Fruit fly (Drosophila melanogaster) whole organism, embryonic: Measurements from ENCODE around the gene Muc18B.

Source experiments
- ATbp ChIP-seq: fragments of 200-800 bp; sonication (Bioruptor generic); optimal IDR thresholded peaks from 2 replicates; lab custom pipeline; 2017; ENCODE audit warnings: missing biosample characterization, mild to moderate bottlenecking, missing genetic modification characterization, missing genetic modification reagents
- Adf1 ChIP-seq: fragments of 200-800 bp; sonication (Bioruptor generic); IDR thresholded peaks from 2 replicates; pipeline ENCODE4 v1.3.6; 2022; ENCODE audit warnings: missing biosample characterization, missing genetic modification characterization
- CG11085 ChIP-seq: fragments of 200-800 bp; sonication (Bioruptor generic); IDR thresholded peaks from 2 replicates; pipeline ENCODE4 v1.3.6; 2022; ENCODE audit warnings: missing biosample characterization, missing genetic modification characterization
- CG11456 ChIP-seq: fragments of 200-800 bp; sonication (Bioruptor generic); IDR thresholded peaks from 3 replicates; pipeline ENCODE4 v1.3.6; 2022; ENCODE audit warnings: missing biosample characterization, missing genetic modification characterization
- CG12769 ChIP-seq: fragments of 200-800 bp; sonication (Bioruptor generic); optimal IDR thresholded peaks from 2 replicates; lab custom pipeline; 2019; ENCODE audit warnings: missing biosample characterization, mild to moderate bottlenecking, missing genetic modification characterization, moderate library complexity
- CG14014 ChIP-seq: fragments of 200-800 bp; sonication (Bioruptor generic); IDR thresholded peaks from 2 replicates; pipeline ENCODE4 v1.3.6; 2022; ENCODE audit warnings: missing biosample characterization, missing genetic modification characterization
- CG14050 ChIP-seq: fragments of 200-800 bp; sonication (Bioruptor generic); IDR thresholded peaks from 3 replicates; pipeline ENCODE4 v1.3.6; 2022; ENCODE audit warnings: missing biosample characterization, missing genetic modification characterization
- CG1529 ChIP-seq: fragments of 200-800 bp; sonication (Bioruptor generic); optimal IDR thresholded peaks from 3 replicates; lab custom pipeline; 2018; ENCODE audit warnings: missing biosample characterization, missing genetic modification characterization
- CG16815 ChIP-seq: fragments of 200-800 bp; sonication (Bioruptor generic); optimal IDR thresholded peaks from 3 replicates; lab custom pipeline; 2017; ENCODE audit warnings: missing biosample characterization, mild to moderate bottlenecking, missing genetic modification characterization
- CG17359 ChIP-seq: fragments of 200-800 bp; sonication (Bioruptor generic); optimal IDR thresholded peaks from 3 replicates; lab custom pipeline; 2018; ENCODE audit warnings: missing biosample characterization, mild to moderate bottlenecking, missing genetic modification characterization, moderate library complexity
- CG17612 ChIP-seq: fragments of 200-800 bp; sonication (Bioruptor generic); IDR thresholded peaks from 2 replicates; pipeline ENCODE4 v1.3.6; 2022; ENCODE audit warnings: missing biosample characterization, missing genetic modification characterization
- CG2116 ChIP-seq: fragments of 200-800 bp; sonication (Bioruptor generic); optimal IDR thresholded peaks from 3 replicates; lab custom pipeline; 2018; ENCODE audit warnings: missing biosample characterization, mild to moderate bottlenecking, missing genetic modification characterization
- CG2202 ChIP-seq: fragments of 200-800 bp; sonication (Bioruptor generic); optimal IDR thresholded peaks from 2 replicates; lab custom pipeline; 2018; ENCODE audit warnings: missing biosample characterization, mild to moderate bottlenecking, missing genetic modification characterization
- CG32532 ChIP-seq: fragments of 200-800 bp; sonication (Bioruptor generic); IDR thresholded peaks from 2 replicates; pipeline ENCODE4 v1.3.6; 2022; ENCODE audit warnings: missing biosample characterization, missing genetic modification characterization
- CG3847 ChIP-seq: fragments of 200-800 bp; sonication (Bioruptor generic); IDR thresholded peaks from 2 replicates; pipeline ENCODE4 v1.3.6; 2022; ENCODE audit warnings: missing biosample characterization, missing genetic modification characterization
- CG42726 ChIP-seq: fragments of 200-800 bp; sonication (Bioruptor generic); IDR thresholded peaks from 2 replicates; pipeline ENCODE4 v1.3.6; 2022; ENCODE audit warnings: missing biosample characterization, missing genetic modification characterization; ENCODE audit not compliant: partially characterized antibody
- CG5180 ChIP-seq: fragments of 200-800 bp; sonication (Bioruptor generic); optimal IDR thresholded peaks from 3 replicates; lab custom pipeline; 2017; ENCODE audit warnings: missing biosample characterization, missing genetic modification characterization, mild to moderate bottlenecking, moderate library complexity, missing genetic modification reagents
- CG6254 ChIP-seq: fragments of 200-800 bp; sonication (Bioruptor generic); optimal IDR thresholded peaks from 3 replicates; lab custom pipeline; 2017; ENCODE audit warnings: mild to moderate bottlenecking, missing biosample characterization, missing genetic modification reagents, missing genetic modification characterization
- CG7357 ChIP-seq: fragments of 200-800 bp; sonication (Bioruptor generic); IDR thresholded peaks from 3 replicates; pipeline ENCODE4 v1.3.6; 2022; ENCODE audit warnings: missing biosample characterization, missing genetic modification characterization
- CG9215 ChIP-seq: fragments of 200-800 bp; sonication (Bioruptor generic); IDR thresholded peaks from 2 replicates; pipeline ENCODE4 v1.3.6; 2022; ENCODE audit warnings: missing biosample characterization, missing genetic modification characterization
- CG9609 ChIP-seq: fragments of 200-800 bp; sonication (Bioruptor generic); optimal IDR thresholded peaks from 3 replicates; lab custom pipeline; 2016; ENCODE audit warnings: missing biosample characterization, missing genetic modification characterization
- Doc3 ChIP-seq: fragments of 200-800 bp; sonication (Bioruptor generic); IDR thresholded peaks from 3 replicates; pipeline ENCODE4 v1.3.6; 2022; ENCODE audit warnings: missing biosample characterization, missing genetic modification characterization; ENCODE audit not compliant: partially characterized antibody
- Dref ChIP-seq: fragments of 200-800 bp; sonication (Bioruptor generic); IDR thresholded peaks from 2 replicates; pipeline ENCODE4 v1.3.6; 2022; ENCODE audit warnings: missing biosample characterization, missing genetic modification characterization
- HmgD ChIP-seq: fragments of 200-800 bp; sonication (Bioruptor generic); optimal IDR thresholded peaks from 3 replicates; lab custom pipeline; 2016; ENCODE audit warnings: missing biosample characterization, missing genetic modification characterization
- Lim3 ChIP-seq: fragments of 200-800 bp; sonication (Bioruptor generic); IDR thresholded peaks from 2 replicates; pipeline ENCODE4 v1.3.6; 2022; ENCODE audit warnings: missing biosample characterization, missing genetic modification characterization
- MBD-R2 ChIP-seq: fragments of 200-800 bp; sonication (Bioruptor generic); IDR thresholded peaks from 2 replicates; pipeline ENCODE4 v1.3.6; 2022; ENCODE audit warnings: missing biosample characterization, missing genetic modification characterization
- Max ChIP-seq: fragments of 200-800 bp; sonication (Bioruptor generic); optimal IDR thresholded peaks from 2 replicates; lab custom pipeline; 2016; ENCODE audit warnings: missing biosample characterization, mild to moderate bottlenecking, missing genetic modification characterization
- NC2α ChIP-seq: fragments of 200-800 bp; sonication (Bioruptor generic); optimal IDR thresholded peaks from 2 replicates; lab custom pipeline; 2016; ENCODE audit warnings: missing biosample characterization, missing genetic modification characterization
- Nf-YA ChIP-seq: fragments of 200-800 bp; sonication (Bioruptor generic); IDR thresholded peaks from 2 replicates; pipeline ENCODE4 v1.3.6; 2022; ENCODE audit warnings: missing biosample characterization, missing genetic modification characterization
- Nf-YB ChIP-seq: fragments of 200-800 bp; sonication (Bioruptor generic); optimal IDR thresholded peaks from 3 replicates; lab custom pipeline; 2019; ENCODE audit warnings: missing biosample characterization, mild to moderate bottlenecking, missing genetic modification characterization, moderate library complexity
- Sry-δ ChIP-seq: fragments of 200-800 bp; sonication (Bioruptor generic); optimal IDR thresholded peaks from 2 replicates; lab custom pipeline; 2016; ENCODE audit warnings: missing biosample characterization, missing genetic modification characterization
- Xrp1 ChIP-seq: fragments of 200-800 bp; sonication (Bioruptor generic); IDR thresholded peaks from 2 replicates; pipeline ENCODE4 v1.3.6; 2022; ENCODE audit warnings: missing biosample characterization, missing genetic modification characterization
- bbx ChIP-seq: fragments of 200-800 bp; sonication (Bioruptor generic); IDR thresholded peaks from 2 replicates; pipeline ENCODE4 v1.3.6; 2022; ENCODE audit warnings: missing biosample characterization, missing genetic modification characterization; ENCODE audit not compliant: partially characterized antibody
- bcd ChIP-seq: fragments of 200-800 bp; sonication (Bioruptor generic); optimal IDR thresholded peaks from 2 replicates; lab custom pipeline; 2017; ENCODE audit warnings: missing biosample characterization, mild to moderate bottlenecking, missing genetic modification characterization
- cg ChIP-seq: fragments of 200-800 bp; sonication (Bioruptor generic); optimal IDR thresholded peaks from 3 replicates; lab custom pipeline; 2019; ENCODE audit warnings: missing biosample characterization, mild to moderate bottlenecking, missing genetic modification characterization, moderate library complexity
- danr ChIP-seq: fragments of 200-800 bp; sonication (Bioruptor generic); IDR thresholded peaks from 2 replicates; pipeline ENCODE4 v1.3.6; 2022; ENCODE audit warnings: missing biosample characterization, missing genetic modification characterization
- ewg ChIP-seq: fragments of 200-800 bp; sonication (Bioruptor generic); optimal IDR thresholded peaks from 3 replicates; lab custom pipeline; 2017; ENCODE audit warnings: mild to moderate bottlenecking, missing biosample characterization, missing genetic modification reagents, missing genetic modification characterization
- gem ChIP-seq: fragments of 200-800 bp; sonication (Bioruptor generic); optimal IDR thresholded peaks from 2 replicates; lab custom pipeline; 2019; ENCODE audit warnings: missing biosample characterization, mild to moderate bottlenecking, missing genetic modification characterization, moderate library complexity
- gsb ChIP-seq: fragments of 200-800 bp; sonication (Bioruptor generic); IDR thresholded peaks from 2 replicates; pipeline ENCODE4 v1.3.6; 2022; ENCODE audit warnings: missing biosample characterization, missing genetic modification characterization
- nau ChIP-seq: fragments of 200-800 bp; sonication (Bioruptor generic); optimal IDR thresholded peaks from 3 replicates; lab custom pipeline; 2017; ENCODE audit warnings: missing biosample characterization, mild to moderate bottlenecking, missing genetic modification characterization, missing genetic modification reagents
- pan ChIP-seq, 4 experiments: fragments of >200 bp in 3 of 4; fragments of 200-800 bp in 1 of 4; sonication (Bioruptor generic) in 1 of 4; optimal IDR thresholded peaks in 3 of 4; IDR thresholded peaks in 1 of 4; 2 replicates each; pipeline versions ENCODE4 v1.3.6 to Lab custom; 2017 to 2022; ENCODE audit warnings: missing biosample characterization in 2 of 4, missing genetic modification characterization in 2 of 4, mixed read lengths in 1 of 4
- rib ChIP-seq: fragments of 200-800 bp; sonication (Bioruptor generic); IDR thresholded peaks from 2 replicates; pipeline ENCODE4 v1.3.6; 2022; ENCODE audit warnings: missing biosample characterization, missing genetic modification characterization
- shn ChIP-seq: fragments of 200-800 bp; sonication (Bioruptor generic); optimal IDR thresholded peaks from 3 replicates; lab custom pipeline; 2016; ENCODE audit warnings: missing biosample characterization, missing genetic modification characterization
- sima ChIP-seq: fragments of 200-800 bp; sonication (Bioruptor generic); optimal IDR thresholded peaks from 2 replicates; lab custom pipeline; 2016; ENCODE audit warnings: missing biosample characterization, missing genetic modification characterization
- sqz ChIP-seq: fragments of 200-800 bp; sonication (Bioruptor generic); optimal IDR thresholded peaks from 3 replicates; lab custom pipeline; 2018; ENCODE audit warnings: missing biosample characterization, mild to moderate bottlenecking, missing genetic modification characterization
- ssp ChIP-seq: fragments of 200-800 bp; sonication (Bioruptor generic); IDR thresholded peaks from 2 replicates; pipeline ENCODE4 v1.3.6; 2022; ENCODE audit warnings: missing biosample characterization, missing genetic modification characterization
- stc ChIP-seq: fragments of 200-800 bp; sonication (Bioruptor generic); IDR thresholded peaks from 2 replicates; pipeline ENCODE4 v1.3.6; 2022; ENCODE audit warnings: missing biosample characterization, missing genetic modification characterization
- vnd ChIP-seq: fragments of 200-800 bp; sonication (Bioruptor generic); IDR thresholded peaks from 3 replicates; pipeline ENCODE4 v1.3.6; 2022; ENCODE audit warnings: missing biosample characterization, missing genetic modification characterization; ENCODE audit not compliant: partially characterized antibody
- zfh1 ChIP-seq: fragments of 200-800 bp; sonication (Bioruptor generic); IDR thresholded peaks from 3 replicates; pipeline ENCODE4 v1.3.6; 2022; ENCODE audit warnings: missing biosample characterization, missing genetic modification characterization
- zfh2 ChIP-seq: fragments of 200-800 bp; sonication (Bioruptor generic); optimal IDR thresholded peaks from 2 replicates; lab custom pipeline; 2016; ENCODE audit warnings: missing biosample characterization, missing genetic modification characterization

Muc18B gene

DNA sequence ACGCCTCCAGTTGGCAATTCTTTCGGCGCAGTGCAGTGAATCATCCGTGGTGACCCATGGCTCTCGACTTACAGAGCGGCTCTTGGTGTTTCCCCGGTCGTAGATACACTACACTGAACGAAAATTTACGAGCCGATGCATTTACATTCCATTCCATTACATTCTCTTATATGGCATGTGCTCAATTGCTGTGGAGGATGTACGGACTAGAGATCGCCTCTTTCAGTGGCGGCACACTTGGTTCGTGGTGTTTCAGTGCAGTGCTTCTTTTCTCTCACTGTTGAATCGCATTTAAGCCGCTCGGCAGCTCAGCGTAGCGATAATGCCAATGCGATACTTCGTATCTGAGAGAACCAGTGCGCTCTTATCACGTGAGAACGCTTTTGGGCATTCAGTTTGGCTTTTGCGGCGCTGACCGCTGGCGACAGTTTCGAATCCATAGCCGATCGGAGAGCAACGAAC is 27.7 kb upstream of the Muc18B start, which contains the start of gene Mec2 (continued):
- TF ChIP-seq Xrp1 (GFP tag; lab: Robert Waterston, UW) = peak; percentile 64; the same call in 1 of the 2 replicates
- TF ChIP-seq CG17612 (GFP tag; lab: Robert Waterston, UW) = no peak
- no peak for TF ChIP-seq MBD-R2 (GFP tag; lab: Robert Waterston, UW)
- 0 out of 3 replicates have a peak, but pooled peaks have one; percentile 41 for TF ChIP-seq CG7357
- TF ChIP-seq Lim3 (GFP tag; lab: Robert Waterston, UW) = no peak
- no peak for TF ChIP-seq CG42726 (GFP tag; lab: Robert Waterston, UW)
- no peak for TF ChIP-seq gem (tag; lab: Kevin White, UChicago)
- peak; percentile 58; the same call in 2 of the 3 replicates for TF ChIP-seq zfh1 (GFP tag; lab: Robert Waterston, UW)
- peak; percentile 12 for TF ChIP-seq CG1529 (GFP tag; lab: Kevin White, UChicago)
- TF ChIP-seq stc (GFP tag; lab: Robert Waterston, UW) = 0 out of 2 replicates have a peak, but pooled peaks have one; percentile 19
- TF ChIP-seq sqz (GFP tag; lab: Kevin White, UChicago) = no peak
- TF ChIP-seq ewg = peak; percentile 39
- no peak for TF ChIP-seq Doc3
- no peak; the same call in 2 of the 3 replicates for TF ChIP-seq CG11456
- no peak for TF ChIP-seq HmgD
- no peak for TF ChIP-seq danr
- no peak for TF ChIP-seq CG5180 (GFP tag; lab: Kevin White, UChicago)
- TF ChIP-seq shn = peak; percentile 65
- peak; percentile 57 for TF ChIP-seq CG14014 (GFP tag; lab: Robert Waterston, UW)
- TF ChIP-seq Adf1 (GFP tag; lab: Robert Waterston, UW) = peak; percentile 26; the same call in 1 of the 2 replicates
- TF ChIP-seq CG32532 = no peak
- TF ChIP-seq Sry-δ = no peak
- TF ChIP-seq CG11085 (GFP tag; lab: Robert Waterston, UW) = no peak
- peak; percentile 12; the same call in 1 of the 2 replicates for TF ChIP-seq CG9215 (GFP tag; lab: Robert Waterston, UW)
- no peak for TF ChIP-seq ssp (GFP tag; lab: Robert Waterston, UW)
- no peak for TF ChIP-seq gsb (GFP tag; lab: Robert Waterston, UW)
- TF ChIP-seq rib (GFP tag; lab: Robert Waterston, UW) = no peak
- TF ChIP-seq Max (GFP tag; lab: Kevin White, UChicago) = no peak
- TF ChIP-seq CG12769 (tag; lab: Kevin White, UChicago) = no peak
- TF ChIP-seq CG6254 (GFP tag; lab: Kevin White, UChicago) = no peak
- TF ChIP-seq vnd (GFP tag; lab: Robert Waterston, UW) = no peak
- no peak for TF ChIP-seq Nf-YB (GFP tag; lab: Kevin White, UChicago)
- TF ChIP-seq CG14050 (GFP tag; lab: Robert Waterston, UW) = peak; percentile 53; the same call in 2 of the 3 replicates
- peak; percentile 59 for TF ChIP-seq ATbp
- TF ChIP-seq CG2116 (GFP tag; lab: Kevin White, UChicago) = no peak
- TF ChIP-seq NC2α = no peak
- no peak for TF ChIP-seq Dref (GFP tag; lab: Robert Waterston, UW)
- peak; percentile 59 for TF ChIP-seq CG9609 (GFP tag; lab: Kevin White, UChicago)
- TF ChIP-seq nau (GFP tag; lab: Kevin White, UChicago) = no peak
- peak; percentile 27 for TF ChIP-seq CG16815 (GFP tag; lab: Kevin White, UChicago)
- TF ChIP-seq zfh2 (GFP tag; lab: Kevin White, UChicago) = peak; percentile 60
- no peak for TF ChIP-seq sima (GFP tag; lab: Kevin White, UChicago)
- TF ChIP-seq bcd (GFP tag; lab: Kevin White, UChicago) = peak; percentile 16
- TF ChIP-seq CG2202 (tag; lab: Kevin White, UChicago) = no peak
- peak; percentile 27 for TF ChIP-seq CG17359 (tag; lab: Kevin White, UChicago)
- peak; percentile 44; the same call in 1 of the 2 replicates for TF ChIP-seq Nf-YA (GFP tag; lab: Robert Waterston, UW)
- no peak for TF ChIP-seq bbx
- no peak for TF ChIP-seq pan (optimal IDR thresholded peaks at IDR 0.05; lab: Kevin White, UChicago)
- TF ChIP-seq pan (GFP tag; optimal IDR thresholded peaks at IDR 0.05 in 1 of 2, IDR thresholded peaks at IDR 0.05 in 1 of 2) = peak in 1 of 2 experiments; percentile 52
- TF ChIP-seq cg = no peak
- TF ChIP-seq CG3847 (GFP tag; lab: Robert Waterston, UW) = peak; percentile 39; the same call in 1 of the 2 replicates
